Fruit fly (Drosophila melanogaster) whole organism, prepupa: ENCODE measurements around the gene colt.

Experiments
- CG32006 ChIP-seq: fragments of 200-800 bp; sonication (Bioruptor generic); optimal IDR thresholded peaks from 3 replicates; lab custom pipeline; 2017; ENCODE audit warnings: missing biosample characterization, mild to moderate bottlenecking, missing genetic modification characterization
- CG6792 ChIP-seq: fragments of 200-800 bp; sonication (Bioruptor generic); optimal IDR thresholded peaks from 3 replicates; lab custom pipeline; 2016; ENCODE audit warnings: missing biosample characterization, missing genetic modification characterization
- CG8319 ChIP-seq: fragments of 200-800 bp; sonication (Bioruptor generic); optimal IDR thresholded peaks from 3 replicates; lab custom pipeline; 2016; ENCODE audit warnings: missing biosample characterization, missing genetic modification characterization
- acj6 ChIP-seq: fragments of 200-800 bp; sonication (Bioruptor generic); optimal IDR thresholded peaks from 3 replicates; lab custom pipeline; 2016; ENCODE audit warnings: missing biosample characterization, missing genetic modification characterization
- lz ChIP-seq: fragments of 200-800 bp; sonication (Bioruptor generic); optimal IDR thresholded peaks from 3 replicates; lab custom pipeline; 2016; ENCODE audit warnings: missing biosample characterization, missing genetic modification characterization

- TF ChIP-seq CG6792 (GFP tag; lab: Kevin White, UChicago) = no peak
- TF ChIP-seq CG8319 (GFP tag; lab: Kevin White, UChicago) = no peak
- TF ChIP-seq acj6 (GFP tag; lab: Kevin White, UChicago) = no peak
- no peak for TF ChIP-seq lz (GFP tag; lab: Kevin White, UChicago)
- TF ChIP-seq CG32006 (GFP tag; lab: Kevin White, UChicago) = no peak
Measured at dm6 chr2L:2802527-2802926, 32.7 kb upstream of the colt start.
